Worm (Caenorhabditis elegans): ENCODE data around the gene C36A4.10.
A peak's percentile ranks its signal among the peaks of the same experiment; 100 is the strongest.

Gene C36A4.10

ce11 chrIII:3797180-3798026, 33.9 kb downstream of the C36A4.10 start (continued):
- TF ChIP-seq D1046.2 (GFP tag; IDR thresholded peaks at IDR 0.05) (no peak), nhr-25 (tag; optimal IDR thresholded peaks at IDR 0.05; ENCODE audit: borderline replicate concordance, insufficient read depth) (no peak), ceh-44 (GFP tag; IDR thresholded peaks at IDR 0.05) (no peak), arid-1 (GFP tag; conservative IDR thresholded peaks at IDR 0.05) (no peak), mes-2 (tag; optimal IDR thresholded peaks at IDR 0.05; ENCODE audit: poor library complexity, severe bottlenecking) (peak; percentile 27), nhr-77 (tag; optimal IDR thresholded peaks at IDR 0.05) (no peak), daf-16 (GFP tag; optimal IDR thresholded peaks at IDR 0.05) (peak in 1 of 2 experiments; percentile 47), daf-16 (tag; optimal IDR thresholded peaks at IDR 0.05) (peak; percentile 36), lin-15B (tag; optimal IDR thresholded peaks at IDR 0.05) (no peak), dmd-8 (GFP tag; IDR thresholded peaks at IDR 0.05) (no peak), lim-7 (GFP tag; IDR thresholded peaks at IDR 0.05) (peak; percentile 65), ama-1 (optimal IDR thresholded peaks at IDR 0.05) (peak; percentile 6), T20F7.1 (GFP tag; optimal IDR thresholded peaks at IDR 0.05) (no peak), pha-4 (GFP tag; IDR thresholded peaks at IDR 0.05) (peak; percentile 37; the same call in 1 of the 2 replicates), pha-4 (tag; optimal IDR thresholded peaks at IDR 0.05) (no peak), dmd-9 (GFP tag; IDR thresholded peaks at IDR 0.05) (0 out of 2 replicates have a peak, but pooled peaks have one; percentile 30), dve-1 (tag; optimal IDR thresholded peaks at IDR 0.05; ENCODE audit: insufficient read depth) (peak; percentile 30), ceh-32 (tag; optimal IDR thresholded peaks at IDR 0.05; ENCODE audit: poor library complexity) (no peak), nhr-41 (GFP tag; IDR thresholded peaks at IDR 0.05) (no peak), aha-1 (tag) (peak; percentile 93), lin-1 (GFP tag; IDR thresholded peaks at IDR 0.05) (no peak), zag-1 (tag; optimal IDR thresholded peaks at IDR 0.05) (no peak), mep-1 (tag; optimal IDR thresholded peaks at IDR 0.05) (peak; percentile 47), daf-8 (GFP tag; IDR thresholded peaks at IDR 0.05) (no peak), unc-39 (tag; optimal IDR thresholded peaks at IDR 0.05) (no peak), aly-2 (tag; optimal IDR thresholded peaks at IDR 0.05) (no peak), T26A8.4 (GFP tag; IDR thresholded peaks at IDR 0.05) (no peak; the same call in 1 of the 2 replicates), dpl-1 (GFP tag; optimal IDR thresholded peaks at IDR 0.05) (no peak), nhr-10 (tag; optimal IDR thresholded peaks at IDR 0.05) (no peak), Y105C5A.15 (GFP tag; IDR thresholded peaks at IDR 0.05) (no peak), zfp-3 (GFP tag; conservative IDR thresholded peaks at IDR 0.05) (0 out of 2 replicates have a peak, but pooled peaks have one; percentile 25), ZK546.5 (tag; optimal IDR thresholded peaks at IDR 0.05) (no peak), set-16 (GFP tag; IDR thresholded peaks at IDR 0.05) (peak; percentile 48; the same call in 1 of the 2 replicates), fkh-10 (GFP tag; optimal IDR thresholded peaks at IDR 0.05) (no peak), nhr-76 (tag; optimal IDR thresholded peaks at IDR 0.05) (no peak), F37D6.2 (tag; optimal IDR thresholded peaks at IDR 0.05) (no peak), madf-9 (GFP tag; conservative IDR thresholded peaks at IDR 0.05) (0 out of 2 replicates have a peak, but pooled peaks have one; percentile 7), lin-38 (GFP tag; IDR thresholded peaks at IDR 0.05) (no peak; the same call in 1 of the 2 replicates), mdt-29 (GFP tag; IDR thresholded peaks at IDR 0.05) (no peak; the same call in 1 of the 2 replicates), hlh-11 (tag; optimal IDR thresholded peaks at IDR 0.05) (peak; percentile 52), nhr-111 (GFP tag; optimal IDR thresholded peaks at IDR 0.05) (no peak), daf-12 (tag; optimal IDR thresholded peaks at IDR 0.05) (no peak), zip-11 (GFP tag; IDR thresholded peaks at IDR 0.05) (no peak), snpc-4 (tag; optimal IDR thresholded peaks at IDR 0.05) (no peak), F44E2.7 (GFP tag; IDR thresholded peaks at IDR 0.05) (no peak), lin-29 (GFP tag; IDR thresholded peaks at IDR 0.05) (no peak), daf-19 (GFP tag; conservative IDR thresholded peaks at IDR 0.05) (no peak), egl-43 (GFP tag; IDR thresholded peaks at IDR 0.05) (no peak), nhr-48 (tag; optimal IDR thresholded peaks at IDR 0.05) (peak; percentile 24), lir-3 (tag; optimal IDR thresholded peaks at IDR 0.05) (no peak)
